Worm (Caenorhabditis elegans) whole organism, midembryonic: ENCODE measurements around the gene T20D4.11.

ENCODE experiments used
- T22C8.4 ChIP-seq: fragments of 200-800 bp; sonication (Bioruptor generic); IDR thresholded peaks from 2 replicates; pipeline ENCODE4 v1.3.6; 2022; ENCODE audit warnings: missing genetic modification characterization, missing compliant biosample characterization
- cog-1 ChIP-seq: sonication (generic microtip); optimal IDR thresholded peaks from 2 replicates; lab custom pipeline; 2016; ENCODE audit warnings: missing genetic modification characterization, missing compliant biosample characterization
- flt-1 ChIP-seq: fragments of 200-800 bp; sonication (Bioruptor generic); IDR thresholded peaks from 2 replicates; pipeline ENCODE4 v1.3.6; 2022; ENCODE audit warnings: missing genetic modification characterization, missing compliant biosample characterization
- klf-2 ChIP-seq: fragments of 200-800 bp; sonication (Bioruptor generic); conservative IDR thresholded peaks from 2 replicates; pipeline ENCODE4 v1.3.6; 2022; ENCODE audit warnings: missing genetic modification reagents, missing genetic modification characterization, missing compliant biosample characterization
- med-1 ChIP-seq: sonication (generic microtip); optimal IDR thresholded peaks from 2 replicates; lab custom pipeline; 2017; ENCODE audit warnings: missing genetic modification characterization, mild to moderate bottlenecking, missing compliant biosample characterization, antibody characterized with exemption, missing genetic modification reagents; ENCODE audit not compliant: insufficient read depth
- ref-1 ChIP-seq: fragments of 200-800 bp; sonication (Bioruptor generic); conservative IDR thresholded peaks from 2 replicates; pipeline ENCODE4 v1.3.6; 2022; ENCODE audit warnings: missing genetic modification reagents, missing genetic modification characterization, missing compliant biosample characterization

DNA sequence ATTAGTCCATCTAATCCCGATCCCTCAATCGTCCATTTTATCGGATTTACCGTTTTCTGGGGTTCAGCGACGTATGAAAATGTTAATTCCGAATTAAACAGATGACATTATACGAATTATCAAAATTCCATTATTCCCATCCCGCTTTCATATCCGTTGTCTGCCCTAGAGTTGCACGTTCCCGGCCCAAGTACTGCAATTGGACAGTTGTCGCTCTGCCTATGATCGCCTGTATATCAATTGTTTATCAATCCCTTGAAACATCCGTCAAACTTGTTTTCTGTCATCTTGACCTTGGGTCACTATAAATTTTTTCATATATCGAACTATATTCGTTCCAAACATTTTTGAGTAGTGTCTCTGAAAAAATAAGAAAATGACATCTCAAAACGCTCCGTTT is 40.2 kb upstream of the T20D4.11 start, which contains the start of gene C04E12.5:
- TF ChIP-seq med-1 (no peak), ref-1 (no peak), flt-1 (GFP tag; lab: Robert Waterston, UW) (no peak), T22C8.4 (GFP tag; lab: Robert Waterston, UW) (no peak), cog-1 (tag; lab: Kevin White, UChicago) (no peak), klf-2 (no peak)
